Worm (Caenorhabditis elegans): ENCODE measurements around the gene Y39A3CL.3.
A peak's percentile ranks its signal among the peaks of the same experiment; 100 is the strongest.

Y39A3CL.3 gene

DNA sequence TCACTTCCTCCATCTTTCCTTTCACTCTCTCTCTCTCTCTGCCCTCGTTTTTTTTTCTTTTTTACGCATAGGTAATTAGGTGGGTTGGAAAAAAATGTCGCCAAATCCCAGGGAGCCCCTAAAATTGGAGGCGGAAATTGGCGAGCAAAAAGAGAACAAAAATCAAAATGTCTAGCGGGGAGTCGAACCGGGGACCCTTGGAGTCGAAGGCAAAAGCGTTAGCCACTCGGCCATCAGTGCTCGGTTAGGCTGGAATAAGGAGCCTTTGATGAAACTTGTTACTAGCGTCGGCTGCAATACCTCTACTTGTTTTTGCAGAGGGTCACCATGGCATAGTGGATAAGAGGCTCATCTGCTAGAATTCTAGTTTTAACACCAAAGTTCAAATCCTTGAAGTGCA is 34.5 kb upstream of the Y39A3CL.3 start (continued):
- TF ChIP-seq spr-3 (GFP tag; optimal IDR thresholded peaks at IDR 0.05), result no peak
- TF ChIP-seq lim-7 (GFP tag; IDR thresholded peaks at IDR 0.05), result peak; percentile 66; the same call in 1 of the 2 replicates
- TF ChIP-seq dmd-6 (GFP tag; IDR thresholded peaks at IDR 0.05), result no peak
- no peak for TF ChIP-seq dpl-1 (GFP tag; optimal IDR thresholded peaks at IDR 0.05)
- TF ChIP-seq ZK546.5 (tag; optimal IDR thresholded peaks at IDR 0.05), result no peak
- no peak for TF ChIP-seq lir-3 (tag; optimal IDR thresholded peaks at IDR 0.05)
- no peak for TF ChIP-seq egl-27 (tag; optimal IDR thresholded peaks at IDR 0.05)
- no peak for TF ChIP-seq unc-39 (tag; optimal IDR thresholded peaks at IDR 0.05)
- TF ChIP-seq hmg-1.1 (GFP tag; IDR thresholded peaks at IDR 0.05), result no peak
- 0 out of 2 replicates have a peak, but pooled peaks have one; percentile 11 for TF ChIP-seq F44E2.7 (GFP tag; IDR thresholded peaks at IDR 0.05)
- no peak for TF ChIP-seq cey-2 (tag; optimal IDR thresholded peaks at IDR 0.05; ENCODE audit: borderline replicate concordance, insufficient read depth)
- no peak for TF ChIP-seq nhr-41 (GFP tag; IDR thresholded peaks at IDR 0.05)
- peak; percentile 73 for TF ChIP-seq aha-1 (tag)
- peak; percentile 33 for TF ChIP-seq set-16 (GFP tag; IDR thresholded peaks at IDR 0.05)
- TF ChIP-seq F37D6.2 (tag; optimal IDR thresholded peaks at IDR 0.05), result no peak
- TF ChIP-seq fos-1 (tag; optimal IDR thresholded peaks at IDR 0.05), result no peak
- no peak for TF ChIP-seq sdz-12 (GFP tag; optimal IDR thresholded peaks at IDR 0.05)
- TF ChIP-seq gei-8 (GFP tag; optimal IDR thresholded peaks at IDR 0.05), result no peak
- 0 out of 2 replicates have a peak, but pooled peaks have one; percentile 10 for TF ChIP-seq Y105C5A.15 (GFP tag; IDR thresholded peaks at IDR 0.05)
- TF ChIP-seq nhr-237 (tag; optimal IDR thresholded peaks at IDR 0.05), result no peak
- TF ChIP-seq D1046.2 (GFP tag; IDR thresholded peaks at IDR 0.05), result 0 out of 2 replicates have a peak, but pooled peaks have one; percentile 32
- TF ChIP-seq duxl-1 (tag; optimal IDR thresholded peaks at IDR 0.05; ENCODE audit: poor library complexity), result no peak
- TF ChIP-seq mdt-29 (GFP tag; IDR thresholded peaks at IDR 0.05), result no peak
- peak; percentile 34 for TF ChIP-seq mes-2 (tag; optimal IDR thresholded peaks at IDR 0.05; ENCODE audit: poor library complexity, severe bottlenecking)
- no peak for TF ChIP-seq unc-130 (GFP tag; optimal IDR thresholded peaks at IDR 0.05)
- no peak for TF ChIP-seq dmd-9 (GFP tag; IDR thresholded peaks at IDR 0.05)
- no peak for TF ChIP-seq daf-12 (tag; optimal IDR thresholded peaks at IDR 0.05)
- no peak for TF ChIP-seq madf-5 (GFP tag; IDR thresholded peaks at IDR 0.05)
- TF ChIP-seq ZK337.2 (GFP tag; IDR thresholded peaks at IDR 0.05), result no peak
- TF ChIP-seq snpc-4 (tag; optimal IDR thresholded peaks at IDR 0.05), result no peak
- TF ChIP-seq mxl-2 (GFP tag; conservative IDR thresholded peaks at IDR 0.05), result no peak
- TF ChIP-seq Y48G9A.11 (GFP tag; IDR thresholded peaks at IDR 0.05), result no peak
- no peak for TF ChIP-seq daf-16 (GFP tag; optimal IDR thresholded peaks at IDR 0.05)
- TF ChIP-seq daf-16 (tag; optimal IDR thresholded peaks at IDR 0.05), result peak; percentile 25
- no peak for TF ChIP-seq zfp-3 (GFP tag; conservative IDR thresholded peaks at IDR 0.05)
- TF ChIP-seq pha-4 (GFP tag; IDR thresholded peaks at IDR 0.05), result 0 out of 2 replicates have a peak, but pooled peaks have one; percentile 21
- no peak for TF ChIP-seq pha-4 (tag; optimal IDR thresholded peaks at IDR 0.05)
- no peak for TF ChIP-seq lsy-2 (tag; optimal IDR thresholded peaks at IDR 0.05)
- no peak for TF ChIP-seq lin-39 (tag; optimal IDR thresholded peaks at IDR 0.05)
- peak; percentile 45 for TF ChIP-seq lin-38 (GFP tag; IDR thresholded peaks at IDR 0.05)
- no peak for TF ChIP-seq nhr-28 (tag; optimal IDR thresholded peaks at IDR 0.05)
- TF ChIP-seq mep-1 (tag; optimal IDR thresholded peaks at IDR 0.05), result no peak
- TF ChIP-seq ceh-44 (GFP tag; IDR thresholded peaks at IDR 0.05), result no peak

All from whole organism, L4 larva.